Worm (Caenorhabditis elegans) whole organism, L1 larva: ENCODE results near the gene F58B4.7.
A peak's percentile ranks its signal among the peaks of the same experiment; 100 is the strongest.

ENCODE experiments used
- C34B4.2 ChIP-seq: sonication (generic microtip); optimal IDR thresholded peaks from 2 replicates; lab custom pipeline; 2017; ENCODE audit warnings: mild to moderate bottlenecking, missing genetic modification characterization, missing compliant biosample characterization
- ama-1 ChIP-seq: fragments of 150-350 bp; optimal IDR thresholded peaks from 2 replicates; lab custom pipeline; 2014
- ceh-63 ChIP-seq: fragments of 200-800 bp; sonication (Bioruptor generic); optimal IDR thresholded peaks from 2 replicates; lab custom pipeline; 2018; ENCODE audit warnings: mild to moderate bottlenecking, missing genetic modification characterization, missing compliant biosample characterization
- ceh-82 ChIP-seq, 3 experiments: fragments of 150-350 bp in 1 of 3; sonication (generic microtip) in 2 of 3; optimal IDR thresholded peaks; 2 replicates each; lab custom pipeline; 2014 to 2017; ENCODE audit warnings: missing biosample characterization in 3 of 3, missing genetic modification characterization in 3 of 3
- ceh-88 ChIP-seq: fragments of 200-800 bp; sonication (Bioruptor generic); IDR thresholded peaks from 2 replicates; pipeline ENCODE4 v1.3.6; 2022; ENCODE audit warnings: missing genetic modification characterization, missing compliant biosample characterization
- ces-1 ChIP-seq: fragments of 150-350 bp; optimal IDR thresholded peaks from 2 replicates; lab custom pipeline; 2014; ENCODE audit warnings: missing biosample characterization, missing genetic modification reagents, missing genetic modification characterization
- dpl-1 ChIP-seq, 3 experiments: fragments of 150-350 bp in 2 of 3; sonication (generic microtip) in 1 of 3; optimal IDR thresholded peaks; 2 replicates each; lab custom pipeline; 2014 to 2017; ENCODE audit warnings: missing biosample characterization in 3 of 3, missing genetic modification characterization in 3 of 3, missing genetic modification reagents in 3 of 3
- dsc-1 ChIP-seq: sonication (generic microtip); optimal IDR thresholded peaks from 2 replicates; lab custom pipeline; 2016; ENCODE audit warnings: mild to moderate bottlenecking, missing genetic modification characterization, missing compliant biosample characterization
- efl-1 ChIP-seq, 4 experiments: fragments of 150-350 bp; optimal IDR thresholded peaks in 3 of 4; peaks in 1 of 4; 1 replicate in 1 of 4; 2 replicates in 3 of 4; lab custom pipeline; 2014; ENCODE audit warnings: missing biosample characterization in 2 of 4, missing genetic modification characterization in 2 of 4, missing genetic modification reagents in 2 of 4
- egl-27 ChIP-seq, 2 experiments: fragments of 150-350 bp in 1 of 2; sonication (generic microtip); optimal IDR thresholded peaks; 3 replicates each; lab custom pipeline; 2017 to 2018; ENCODE audit warnings: missing biosample characterization in 2 of 2, missing genetic modification characterization in 2 of 2, missing genetic modification reagents in 2 of 2
- elt-2 ChIP-seq: sonication (generic microtip); optimal IDR thresholded peaks from 2 replicates; lab custom pipeline; 2016; ENCODE audit warnings: missing genetic modification characterization, mild to moderate bottlenecking, inconsistent platforms, missing compliant biosample characterization, missing genetic modification reagents
- elt-3 ChIP-seq, 6 experiments: fragments of 150-350 bp in 1 of 6; sonication (generic microtip); optimal IDR thresholded peaks; 2 replicates each; lab custom pipeline; 2017 to 2018; ENCODE audit warnings: missing biosample characterization in 6 of 6, missing genetic modification characterization in 6 of 6, inconsistent platforms in 1 of 6
- fkh-4 ChIP-seq: sonication (generic microtip); optimal IDR thresholded peaks from 2 replicates; lab custom pipeline; 2016; ENCODE audit warnings: missing compliant biosample characterization, missing genetic modification characterization, borderline replicate concordance
- fkh-8 ChIP-seq: sonication (generic microtip); optimal IDR thresholded peaks from 2 replicates; lab custom pipeline; 2016; ENCODE audit warnings: mild to moderate bottlenecking, missing genetic modification characterization, missing compliant biosample characterization
- fos-1 ChIP-seq: fragments of 150-350 bp; optimal IDR thresholded peaks from 2 replicates; lab custom pipeline; 2014; ENCODE audit warnings: missing biosample characterization, missing genetic modification characterization
- hlh-17 ChIP-seq: fragments of 200-800 bp; sonication (Bioruptor generic); optimal IDR thresholded peaks from 2 replicates; lab custom pipeline; 2018; ENCODE audit warnings: missing genetic modification characterization, mild to moderate bottlenecking, missing compliant biosample characterization, moderate library complexity, borderline replicate concordance
- irx-1 ChIP-seq: sonication (generic microtip); optimal IDR thresholded peaks from 2 replicates; lab custom pipeline; 2016; ENCODE audit warnings: missing genetic modification characterization, missing compliant biosample characterization
- isw-1 ChIP-seq: fragments of 200-800 bp; sonication (Bioruptor generic); IDR thresholded peaks from 2 replicates; pipeline ENCODE4 v1.3.6; 2022; ENCODE audit warnings: missing genetic modification characterization, missing compliant biosample characterization
- lin-15B ChIP-seq: fragments of 150-350 bp; sonication (generic microtip); optimal IDR thresholded peaks from 3 replicates; lab custom pipeline; 2014; ENCODE audit warnings: missing biosample characterization, missing genetic modification characterization
- lin-35 ChIP-seq, 2 experiments: fragments of 150-350 bp; optimal IDR thresholded peaks; 2 replicates each; lab custom pipeline; 2014; ENCODE audit warnings: missing biosample characterization in 2 of 2, missing genetic modification characterization in 2 of 2, missing genetic modification reagents in 2 of 2
- lir-3 ChIP-seq: sonication (generic microtip); optimal IDR thresholded peaks from 2 replicates; lab custom pipeline; 2016; ENCODE audit warnings: mild to moderate bottlenecking, missing genetic modification characterization, moderate library complexity, missing compliant biosample characterization; ENCODE audit not compliant: poor library complexity
- mab-9 ChIP-seq: fragments of 200-800 bp; sonication (Bioruptor generic); IDR thresholded peaks from 2 replicates; pipeline ENCODE4 v1.3.6; 2022; ENCODE audit warnings: missing genetic modification reagents, missing genetic modification characterization, missing compliant biosample characterization
- mdl-1 ChIP-seq, 2 experiments: fragments of 150-350 bp; optimal IDR thresholded peaks; 2 replicates each; lab custom pipeline; 2014 to 2017; ENCODE audit warnings: missing biosample characterization in 2 of 2, missing genetic modification characterization in 2 of 2, inconsistent platforms in 1 of 2
- mep-1 ChIP-seq: fragments of 150-350 bp; optimal IDR thresholded peaks from 2 replicates; lab custom pipeline; 2014; ENCODE audit warnings: missing biosample characterization, missing genetic modification characterization
- nhr-11 ChIP-seq: fragments of 150-350 bp; optimal IDR thresholded peaks from 2 replicates; lab custom pipeline; 2014; ENCODE audit warnings: missing biosample characterization, missing genetic modification characterization
- nhr-19 ChIP-seq: fragments of 200-800 bp; sonication (Bioruptor generic); conservative IDR thresholded peaks from 2 replicates; pipeline ENCODE4 v1.3.6; 2022; ENCODE audit warnings: missing genetic modification characterization, missing compliant biosample characterization
- nhr-20 ChIP-seq: sonication (generic microtip); optimal IDR thresholded peaks from 2 replicates; lab custom pipeline; 2016; ENCODE audit warnings: mild to moderate bottlenecking, missing genetic modification characterization, missing compliant biosample characterization
- nhr-237 ChIP-seq: fragments of 150-350 bp; optimal IDR thresholded peaks from 2 replicates; lab custom pipeline; 2014; ENCODE audit warnings: missing biosample characterization, missing genetic modification characterization
- nhr-71 ChIP-seq: sonication (generic microtip); optimal IDR thresholded peaks from 2 replicates; lab custom pipeline; 2016; ENCODE audit warnings: mild to moderate bottlenecking, missing genetic modification characterization, moderate library complexity, missing compliant biosample characterization
- nhr-76 ChIP-seq: sonication (generic microtip); optimal IDR thresholded peaks from 2 replicates; lab custom pipeline; 2017; ENCODE audit warnings: missing biosample characterization, missing genetic modification characterization
- nhr-77 ChIP-seq: fragments of 150-350 bp; optimal IDR thresholded peaks from 2 replicates; lab custom pipeline; 2014; ENCODE audit warnings: missing biosample characterization, missing genetic modification characterization
- nhr-85 ChIP-seq: sonication (generic microtip); peaks from one replicate; lab custom pipeline; 2016; ENCODE audit warnings: missing genetic modification characterization, inconsistent platforms, missing compliant biosample characterization
- pax-3 ChIP-seq: fragments of 200-800 bp; sonication (Bioruptor generic); optimal IDR thresholded peaks from 2 replicates; lab custom pipeline; 2018; ENCODE audit warnings: mild to moderate bottlenecking, missing genetic modification characterization, moderate library complexity, missing compliant biosample characterization
- pqm-1 ChIP-seq: sonication (generic microtip); optimal IDR thresholded peaks from 3 replicates; lab custom pipeline; 2017; ENCODE audit warnings: missing biosample characterization, missing genetic modification characterization
- rnt-1 ChIP-seq: sonication (generic microtip); optimal IDR thresholded peaks from 2 replicates; lab custom pipeline; 2016; ENCODE audit warnings: mild to moderate bottlenecking, missing genetic modification characterization, moderate library complexity, missing compliant biosample characterization
- snpc-4 ChIP-seq: fragments of 150-350 bp; optimal IDR thresholded peaks from 2 replicates; lab custom pipeline; 2014; ENCODE audit warnings: missing biosample characterization, missing genetic modification characterization
- snu-23 ChIP-seq: sonication (generic microtip); optimal IDR thresholded peaks from 2 replicates; lab custom pipeline; 2016; ENCODE audit warnings: missing genetic modification characterization, missing compliant biosample characterization
- sox-4 ChIP-seq: sonication (generic microtip); optimal IDR thresholded peaks from 2 replicates; lab custom pipeline; 2016; ENCODE audit warnings: missing genetic modification characterization, missing compliant biosample characterization
- tbx-2 ChIP-seq: sonication (generic microtip); optimal IDR thresholded peaks from 2 replicates; lab custom pipeline; 2016; ENCODE audit warnings: missing genetic modification characterization, missing compliant biosample characterization
- tlp-1 ChIP-seq: fragments of 150-350 bp; optimal IDR thresholded peaks from 2 replicates; lab custom pipeline; 2014; ENCODE audit warnings: missing biosample characterization, missing genetic modification characterization
- unc-62 ChIP-seq: fragments of 150-350 bp; optimal IDR thresholded peaks from 2 replicates; lab custom pipeline; 2014; ENCODE audit warnings: missing biosample characterization, missing genetic modification reagents, missing genetic modification characterization
- unc-98 ChIP-seq: fragments of 200-800 bp; sonication (Bioruptor generic); IDR thresholded peaks from 2 replicates; pipeline ENCODE4 v1.3.6; 2022; ENCODE audit warnings: missing genetic modification characterization, missing compliant biosample characterization
- vab-15 ChIP-seq: sonication (generic microtip); optimal IDR thresholded peaks from 2 replicates; lab custom pipeline; 2017; ENCODE audit warnings: missing genotype, mild to moderate bottlenecking, missing genetic modification characterization, missing compliant biosample characterization
- xbp-1 ChIP-seq: sonication (generic microtip); optimal IDR thresholded peaks from 2 replicates; lab custom pipeline; 2016; ENCODE audit warnings: missing genetic modification characterization, missing compliant biosample characterization
- zip-4 ChIP-seq: fragments of 200-800 bp; sonication (Bioruptor generic); optimal IDR thresholded peaks from 2 replicates; lab custom pipeline; 2018; ENCODE audit warnings: mild to moderate bottlenecking, missing genetic modification characterization, moderate library complexity, missing compliant biosample characterization

Gene F58B4.7

ce11 chrV:10932411-10932810, 9.3 kb upstream of the F58B4.7 start, which contains the start of gene F58B4.5:
TSS of gene F58B4.5 (plus strand) at chrV:10932693.
- TF ChIP-seq irx-1 (tag; lab: Kevin White, UChicago), result no peak
- no peak for TF ChIP-seq efl-1 (optimal IDR thresholded peaks at IDR 0.05; lab: Kevin White, UChicago)
- peak in 1 of 2 experiments; percentile 43 for TF ChIP-seq efl-1 (GFP tag; optimal IDR thresholded peaks at IDR 0.05 in 1 of 2; lab: Kevin White, UChicago)
- TF ChIP-seq nhr-20 (tag; lab: Kevin White, UChicago), result peak; percentile 51
- TF ChIP-seq dpl-1 (GFP tag; optimal IDR thresholded peaks at IDR 0.05; lab: Kevin White, UChicago), result no peak
- no peak for TF ChIP-seq fkh-8 (tag; lab: Kevin White, UChicago)
- peak in 1 of 2 experiments; percentile 19 for TF ChIP-seq lin-35 (GFP tag; optimal IDR thresholded peaks at IDR 0.05; lab: Kevin White, UChicago)
- no peak for TF ChIP-seq mab-9 (GFP tag; lab: Robert Waterston, UW)
- no peak for TF ChIP-seq nhr-19 (GFP tag; lab: Robert Waterston, UW)
- TF ChIP-seq elt-2 (tag; lab: Kevin White, UChicago), result peak; percentile 89

DNA sequence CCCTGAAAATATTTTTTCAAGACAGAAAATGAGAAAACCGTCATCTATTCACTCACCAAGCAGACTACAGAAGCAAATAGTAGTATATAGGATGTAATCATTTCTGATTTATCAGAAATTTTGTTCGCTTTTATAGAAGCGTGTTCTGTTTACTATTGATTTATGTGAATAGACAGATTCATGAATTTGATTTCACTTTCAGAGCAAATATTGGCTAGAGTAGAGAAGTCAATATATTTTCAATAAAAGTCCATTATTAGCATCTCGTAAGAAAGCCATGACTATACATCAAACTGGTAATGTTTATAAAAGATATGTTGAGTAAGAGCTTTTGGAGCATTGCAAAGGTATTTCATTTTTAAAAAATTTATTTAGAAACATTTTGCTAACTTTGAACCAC, 8.1 kb upstream of the F58B4.7 start, which contains the start of gene scvp-1:
TSS of gene scvp-1 (minus strand) at position 101 of the 400 bp plus-strand sequence.
- TF ChIP-seq isw-1 (GFP tag; lab: Robert Waterston, UW), result no peak
- TF ChIP-seq ces-1 (GFP tag; lab: Kevin White, UChicago), result no peak
- no peak for TF ChIP-seq ceh-82 (tag; optimal IDR thresholded peaks at IDR 0.05; lab: Kevin White, UChicago)
- TF ChIP-seq vab-15 (tag; lab: Kevin White, UChicago), result no peak
- no peak for TF ChIP-seq nhr-11 (tag; lab: Kevin White, UChicago)
- no peak for TF ChIP-seq lir-3
- TF ChIP-seq hlh-17, result no peak
- TF ChIP-seq pqm-1 (tag; lab: Kevin White, UChicago), result no peak
- no peak for TF ChIP-seq xbp-1 (tag; lab: Kevin White, UChicago)
- no peak for TF ChIP-seq mab-9 (GFP tag; lab: Robert Waterston, UW)
- no peak for TF ChIP-seq dsc-1 (tag; lab: Kevin White, UChicago)
- no peak for TF ChIP-seq snu-23 (GFP tag; lab: Kevin White, UChicago)
- no peak for TF ChIP-seq tlp-1 (tag; lab: Kevin White, UChicago)
- TF ChIP-seq fkh-4 (tag; lab: Kevin White, UChicago), result no peak
- TF ChIP-seq nhr-237 (tag; lab: Kevin White, UChicago), result no peak
- TF ChIP-seq egl-27 (tag; optimal IDR thresholded peaks at IDR 0.05; lab: Kevin White, UChicago), result no peak
- no peak for TF ChIP-seq unc-62 (GFP tag; lab: Kevin White, UChicago)

DNA sequence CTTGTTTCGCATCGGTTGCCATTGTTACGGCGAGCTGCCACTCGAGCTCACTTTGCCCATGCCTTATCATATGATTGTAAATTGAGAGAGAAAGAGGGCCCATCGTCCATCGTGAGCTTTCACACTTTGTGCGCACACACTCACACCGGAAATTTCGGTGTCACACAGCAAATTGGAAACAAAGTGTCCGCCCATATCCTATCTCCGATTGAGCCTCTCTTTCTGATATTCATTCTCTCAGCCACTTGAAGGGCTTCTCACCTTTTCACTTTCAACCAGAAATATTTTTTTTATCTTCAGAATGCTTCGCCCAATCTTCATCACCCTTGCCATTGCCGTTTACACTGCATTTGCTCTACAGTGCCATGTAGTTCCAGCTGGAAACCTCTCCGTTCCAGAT, 6.4 kb upstream of the F58B4.7 start, which contains the start of gene F58B4.3:
TSS of gene F58B4.3 (plus strand) at position 301 of the 400 bp plus-strand sequence.
- peak; percentile 16 for TF ChIP-seq nhr-71 (tag; lab: Kevin White, UChicago)
- no peak for TF ChIP-seq nhr-76 (tag; lab: Kevin White, UChicago)
- TF ChIP-seq elt-3 (tag; optimal IDR thresholded peaks at IDR 0.05; lab: Kevin White, UChicago), result no peak
- peak; percentile 64 for TF ChIP-seq fkh-8 (tag; lab: Kevin White, UChicago)
- TF ChIP-seq pax-3 (tag; lab: Kevin White, UChicago), result peak; percentile 31
- TF ChIP-seq snu-23 (GFP tag; lab: Kevin White, UChicago), result no peak

ce11 chrV:10925658-10926057, 2.5 kb upstream of the F58B4.7 start:
- TF ChIP-seq snpc-4 (no peak), tbx-2 (no peak), mab-9 (GFP tag; lab: Robert Waterston, UW) (no peak), nhr-71 (tag; lab: Kevin White, UChicago) (peak; percentile 57), nhr-77 (tag; lab: Kevin White, UChicago) (no peak), unc-98 (GFP tag; lab: Robert Waterston, UW) (no peak), lin-35 (GFP tag; optimal IDR thresholded peaks at IDR 0.05; lab: Kevin White, UChicago) (no peak), nhr-85 (tag; lab: Kevin White, UChicago) (no peak), ceh-63 (no peak), ama-1 (no peak), fos-1 (tag; lab: Kevin White, UChicago) (no peak), mdl-1 (tag; optimal IDR thresholded peaks at IDR 0.05; lab: Kevin White, UChicago) (no peak), efl-1 (optimal IDR thresholded peaks at IDR 0.05; lab: Kevin White, UChicago) (no peak), efl-1 (GFP tag; optimal IDR thresholded peaks at IDR 0.05 in 1 of 2; lab: Kevin White, UChicago) (peak in 1 of 2 experiments; percentile 15), fkh-8 (tag; lab: Kevin White, UChicago) (peak; percentile 68), nhr-20 (tag; lab: Kevin White, UChicago) (peak; percentile 22), mep-1 (tag; lab: Kevin White, UChicago) (no peak), lin-15B (tag; lab: Kevin White, UChicago) (no peak), sox-4 (tag; lab: Kevin White, UChicago) (no peak), rnt-1 (tag; lab: Kevin White, UChicago) (no peak), C34B4.2 (tag; lab: Kevin White, UChicago) (no peak), ces-1 (GFP tag; lab: Kevin White, UChicago) (no peak), elt-3 (tag; optimal IDR thresholded peaks at IDR 0.05; lab: Kevin White, UChicago) (no peak), zip-4 (no peak), ceh-88 (GFP tag; lab: Robert Waterston, UW) (no peak)
